Worm (Caenorhabditis elegans) whole organism, L1 larva: ENCODE measurements around the gene flp-7.

Source experiments
- C04F5.9 ChIP-seq: sonication (generic microtip); optimal IDR thresholded peaks from 2 replicates; lab custom pipeline; 2016; ENCODE audit warnings: missing genetic modification characterization, missing compliant biosample characterization
- F16B12.6 ChIP-seq: fragments of 150-350 bp; optimal IDR thresholded peaks from 2 replicates; lab custom pipeline; 2014; ENCODE audit warnings: missing biosample characterization, missing genetic modification characterization
- alr-1 ChIP-seq: fragments of 200-800 bp; sonication (Bioruptor generic); optimal IDR thresholded peaks from 2 replicates; lab custom pipeline; 2018; ENCODE audit warnings: borderline replicate concordance, mild to moderate bottlenecking, missing genetic modification characterization, missing compliant biosample characterization
- ama-1 ChIP-seq: fragments of 150-350 bp; optimal IDR thresholded peaks from 2 replicates; lab custom pipeline; 2014
- blmp-1 ChIP-seq: fragments of 150-350 bp; optimal IDR thresholded peaks from 2 replicates; lab custom pipeline; 2014; ENCODE audit warnings: missing biosample characterization, missing genetic modification characterization
- ceh-63 ChIP-seq: fragments of 200-800 bp; sonication (Bioruptor generic); optimal IDR thresholded peaks from 2 replicates; lab custom pipeline; 2018; ENCODE audit warnings: mild to moderate bottlenecking, missing genetic modification characterization, missing compliant biosample characterization
- ceh-90 ChIP-seq: sonication (generic microtip); optimal IDR thresholded peaks from 2 replicates; lab custom pipeline; 2016; ENCODE audit warnings: missing genetic modification characterization, missing compliant biosample characterization
- dsc-1 ChIP-seq: sonication (generic microtip); optimal IDR thresholded peaks from 2 replicates; lab custom pipeline; 2016; ENCODE audit warnings: mild to moderate bottlenecking, missing genetic modification characterization, missing compliant biosample characterization
- efl-1 ChIP-seq, 4 experiments: fragments of 150-350 bp; optimal IDR thresholded peaks in 3 of 4; peaks in 1 of 4; 1 replicate in 1 of 4; 2 replicates in 3 of 4; lab custom pipeline; 2014; ENCODE audit warnings: missing biosample characterization in 2 of 4, missing genetic modification characterization in 2 of 4, missing genetic modification reagents in 2 of 4
- egl-13 ChIP-seq: sonication (generic microtip); optimal IDR thresholded peaks from 2 replicates; lab custom pipeline; 2016; ENCODE audit warnings: missing genotype, missing genetic modification reagents, missing genetic modification characterization, missing compliant biosample characterization
- egl-27 ChIP-seq, 2 experiments: fragments of 150-350 bp in 1 of 2; sonication (generic microtip); optimal IDR thresholded peaks; 3 replicates each; lab custom pipeline; 2017 to 2018; ENCODE audit warnings: missing biosample characterization in 2 of 2, missing genetic modification characterization in 2 of 2, missing genetic modification reagents in 2 of 2
- elt-2 ChIP-seq: sonication (generic microtip); optimal IDR thresholded peaks from 2 replicates; lab custom pipeline; 2016; ENCODE audit warnings: missing genetic modification characterization, mild to moderate bottlenecking, inconsistent platforms, missing compliant biosample characterization, missing genetic modification reagents
- elt-3 ChIP-seq, 6 experiments: fragments of 150-350 bp in 1 of 6; sonication (generic microtip); optimal IDR thresholded peaks; 2 replicates each; lab custom pipeline; 2017 to 2018; ENCODE audit warnings: missing biosample characterization in 6 of 6, missing genetic modification characterization in 6 of 6, inconsistent platforms in 1 of 6
- ets-5 ChIP-seq: fragments of 200-800 bp; sonication (Bioruptor generic); IDR thresholded peaks from 2 replicates; pipeline ENCODE4 v1.3.6; 2022; ENCODE audit warnings: missing genetic modification characterization, missing compliant biosample characterization
- fkh-10 ChIP-seq: sonication (generic microtip); optimal IDR thresholded peaks from 2 replicates; lab custom pipeline; 2017; ENCODE audit warnings: missing biosample characterization, missing genetic modification reagents, missing genetic modification characterization
- fkh-4 ChIP-seq: sonication (generic microtip); optimal IDR thresholded peaks from 2 replicates; lab custom pipeline; 2016; ENCODE audit warnings: missing compliant biosample characterization, missing genetic modification characterization, borderline replicate concordance
- grh-1 ChIP-seq: fragments of 200-800 bp; sonication (Bioruptor generic); IDR thresholded peaks from 2 replicates; pipeline ENCODE4 v1.3.6; 2022; ENCODE audit warnings: missing genetic modification reagents, missing genetic modification characterization, missing compliant biosample characterization
- hlh-17 ChIP-seq: fragments of 200-800 bp; sonication (Bioruptor generic); optimal IDR thresholded peaks from 2 replicates; lab custom pipeline; 2018; ENCODE audit warnings: missing genetic modification characterization, mild to moderate bottlenecking, missing compliant biosample characterization, moderate library complexity, borderline replicate concordance
- hlh-4 ChIP-seq: sonication (generic microtip); optimal IDR thresholded peaks from 2 replicates; lab custom pipeline; 2016; ENCODE audit warnings: mild to moderate bottlenecking, missing genetic modification characterization, missing compliant biosample characterization
- hpl-2 ChIP-seq: fragments of 150-350 bp; optimal IDR thresholded peaks from 2 replicates; lab custom pipeline; 2014; ENCODE audit warnings: missing biosample characterization, missing genetic modification reagents, missing genetic modification characterization
- lin-35 ChIP-seq, 2 experiments: fragments of 150-350 bp; optimal IDR thresholded peaks; 2 replicates each; lab custom pipeline; 2014; ENCODE audit warnings: missing biosample characterization in 2 of 2, missing genetic modification characterization in 2 of 2, missing genetic modification reagents in 2 of 2
- lin-39 ChIP-seq: fragments of 150-350 bp; optimal IDR thresholded peaks from 2 replicates; lab custom pipeline; 2014; ENCODE audit warnings: missing biosample characterization, missing genetic modification reagents, missing genetic modification characterization
- lir-3 ChIP-seq: sonication (generic microtip); optimal IDR thresholded peaks from 2 replicates; lab custom pipeline; 2016; ENCODE audit warnings: mild to moderate bottlenecking, missing genetic modification characterization, moderate library complexity, missing compliant biosample characterization; ENCODE audit not compliant: poor library complexity
- lsy-2 ChIP-seq, 2 experiments: fragments of 150-350 bp; optimal IDR thresholded peaks; 2 replicates each; lab custom pipeline; 2014; ENCODE audit warnings: missing biosample characterization in 2 of 2, missing genetic modification characterization in 2 of 2
- mef-2 ChIP-seq: fragments of 150-350 bp; optimal IDR thresholded peaks from 2 replicates; lab custom pipeline; 2014; ENCODE audit warnings: missing biosample characterization, missing genetic modification characterization
- nhr-11 ChIP-seq: fragments of 150-350 bp; optimal IDR thresholded peaks from 2 replicates; lab custom pipeline; 2014; ENCODE audit warnings: missing biosample characterization, missing genetic modification characterization
- nhr-12 ChIP-seq: sonication (generic microtip); optimal IDR thresholded peaks from 2 replicates; lab custom pipeline; 2017; ENCODE audit warnings: missing biosample characterization, missing genetic modification characterization
- nhr-20 ChIP-seq: sonication (generic microtip); optimal IDR thresholded peaks from 2 replicates; lab custom pipeline; 2016; ENCODE audit warnings: mild to moderate bottlenecking, missing genetic modification characterization, missing compliant biosample characterization
- nhr-237 ChIP-seq: fragments of 150-350 bp; optimal IDR thresholded peaks from 2 replicates; lab custom pipeline; 2014; ENCODE audit warnings: missing biosample characterization, missing genetic modification characterization
- nhr-77 ChIP-seq: fragments of 150-350 bp; optimal IDR thresholded peaks from 2 replicates; lab custom pipeline; 2014; ENCODE audit warnings: missing biosample characterization, missing genetic modification characterization
- nhr-85 ChIP-seq: sonication (generic microtip); peaks from one replicate; lab custom pipeline; 2016; ENCODE audit warnings: missing genetic modification characterization, inconsistent platforms, missing compliant biosample characterization
- nhr-90 ChIP-seq: sonication (generic microtip); optimal IDR thresholded peaks from 2 replicates; lab custom pipeline; 2016; ENCODE audit warnings: mild to moderate bottlenecking, missing genetic modification characterization, missing compliant biosample characterization; ENCODE audit not compliant: poor library complexity
- pag-3 ChIP-seq: sonication (generic microtip); optimal IDR thresholded peaks from 2 replicates; lab custom pipeline; 2017; ENCODE audit warnings: missing genetic modification characterization, mild to moderate bottlenecking, missing compliant biosample characterization, antibody characterized with exemption, borderline replicate concordance; ENCODE audit not compliant: insufficient read depth
- pax-3 ChIP-seq: fragments of 200-800 bp; sonication (Bioruptor generic); optimal IDR thresholded peaks from 2 replicates; lab custom pipeline; 2018; ENCODE audit warnings: mild to moderate bottlenecking, missing genetic modification characterization, moderate library complexity, missing compliant biosample characterization
- pqm-1 ChIP-seq: sonication (generic microtip); optimal IDR thresholded peaks from 3 replicates; lab custom pipeline; 2017; ENCODE audit warnings: missing biosample characterization, missing genetic modification characterization
- skn-1 ChIP-seq: fragments of 150-350 bp; optimal IDR thresholded peaks from 2 replicates; lab custom pipeline; 2014; ENCODE audit warnings: missing biosample characterization, missing genetic modification characterization
- snpc-4 ChIP-seq: fragments of 150-350 bp; optimal IDR thresholded peaks from 2 replicates; lab custom pipeline; 2014; ENCODE audit warnings: missing biosample characterization, missing genetic modification characterization
- sptf-1 ChIP-seq: fragments of 150-350 bp; optimal IDR thresholded peaks from 2 replicates; lab custom pipeline; 2014; ENCODE audit warnings: missing biosample characterization, missing genetic modification characterization
- tlp-1 ChIP-seq: fragments of 150-350 bp; optimal IDR thresholded peaks from 2 replicates; lab custom pipeline; 2014; ENCODE audit warnings: missing biosample characterization, missing genetic modification characterization
- unc-62 ChIP-seq: fragments of 150-350 bp; optimal IDR thresholded peaks from 2 replicates; lab custom pipeline; 2014; ENCODE audit warnings: missing biosample characterization, missing genetic modification reagents, missing genetic modification characterization
- unc-98 ChIP-seq: fragments of 200-800 bp; sonication (Bioruptor generic); IDR thresholded peaks from 2 replicates; pipeline ENCODE4 v1.3.6; 2022; ENCODE audit warnings: missing genetic modification characterization, missing compliant biosample characterization
- zip-4 ChIP-seq: fragments of 200-800 bp; sonication (Bioruptor generic); optimal IDR thresholded peaks from 2 replicates; lab custom pipeline; 2018; ENCODE audit warnings: mild to moderate bottlenecking, missing genetic modification characterization, moderate library complexity, missing compliant biosample characterization
- ztf-4 ChIP-seq: fragments of 150-350 bp; optimal IDR thresholded peaks from 2 replicates; lab custom pipeline; 2014; ENCODE audit warnings: missing biosample characterization, missing genetic modification characterization

Gene flp-7

ce11 chrX:5841060-5841642, 44.5 kb upstream of the flp-7 start, which contains the start of gene puf-9 (continued):
- TF ChIP-seq lir-3 (tag; lab: Kevin White, UChicago) (peak; percentile 90), nhr-77 (tag; lab: Kevin White, UChicago) (peak; percentile 100), nhr-90 (peak; percentile 100), ets-5 (GFP tag; lab: Robert Waterston, UW) (no peak), pax-3 (tag; lab: Kevin White, UChicago) (peak; percentile 98), ama-1 (lab: Kevin White, UChicago) (peak; percentile 59), zip-4 (GFP tag; lab: Kevin White, UChicago) (peak; percentile 92), pqm-1 (tag; lab: Kevin White, UChicago) (no peak), nhr-12 (peak; percentile 50), skn-1 (tag; lab: Kevin White, UChicago) (peak; percentile 97), unc-98 (peak; percentile 83), ceh-90 (tag; lab: Kevin White, UChicago) (no peak), unc-62 (peak; percentile 84), nhr-11 (peak; percentile 96), ceh-63 (GFP tag; lab: Kevin White, UChicago) (no peak), elt-3 (tag; optimal IDR thresholded peaks at IDR 0.05; lab: Kevin White, UChicago) (peak; percentile 74 to 100 (median 99)), egl-27 (tag; optimal IDR thresholded peaks at IDR 0.05; lab: Kevin White, UChicago) (peak; percentile 99), lsy-2 (tag; optimal IDR thresholded peaks at IDR 0.05; lab: Kevin White, UChicago) (peak; percentile 97), elt-2 (peak; percentile 97), nhr-237 (tag; lab: Kevin White, UChicago) (peak; percentile 98), alr-1 (tag; lab: Kevin White, UChicago) (no peak), hlh-17 (GFP tag; lab: Kevin White, UChicago) (no peak), hlh-4 (no peak), pag-3 (tag; lab: Kevin White, UChicago) (peak; percentile 84), ztf-4 (tag; lab: Kevin White, UChicago) (peak; percentile 99), nhr-85 (tag; lab: Kevin White, UChicago) (peak; percentile 100), snpc-4 (peak; percentile 91), lin-35 (GFP tag; optimal IDR thresholded peaks at IDR 0.05; lab: Kevin White, UChicago) (peak; percentile 93 to 98), tlp-1 (no peak), C04F5.9 (peak; percentile 94), fkh-4 (tag; lab: Kevin White, UChicago) (peak; percentile 81), egl-13 (tag; lab: Kevin White, UChicago) (peak; percentile 98), grh-1 (GFP tag; lab: Robert Waterston, UW) (peak; percentile 99), hpl-2 (GFP tag; lab: Kevin White, UChicago) (peak; percentile 100), dsc-1 (tag; lab: Kevin White, UChicago) (peak; percentile 99), F16B12.6 (tag; lab: Kevin White, UChicago) (peak; percentile 60), nhr-20 (tag; lab: Kevin White, UChicago) (peak; percentile 100), blmp-1 (tag; lab: Kevin White, UChicago) (peak; percentile 88), fkh-10 (GFP tag; lab: Kevin White, UChicago) (peak; percentile 99), efl-1 (optimal IDR thresholded peaks at IDR 0.05; lab: Kevin White, UChicago) (peak; percentile 92 to 96), efl-1 (GFP tag; optimal IDR thresholded peaks at IDR 0.05 in 1 of 2; lab: Kevin White, UChicago) (peak; percentile 80 to 99), sptf-1 (tag; lab: Kevin White, UChicago) (no peak), lin-39 (tag; lab: Kevin White, UChicago) (peak; percentile 95), mef-2 (tag; lab: Kevin White, UChicago) (peak; percentile 83)
